Fruit fly (Drosophila melanogaster): ENCODE data around the gene Sac1.

Gene Sac1

dm6 chr3L:1275767-1276166 is 28.1 kb downstream of the Sac1 start, which contains the start of gene CG32333 (continued):
- TF ChIP-seq pzg (GFP tag; optimal IDR thresholded peaks at IDR 0.05) (no peak), CG12659 (GFP tag; optimal IDR thresholded peaks at IDR 0.05) (no peak), Jarid2 (GFP tag; optimal IDR thresholded peaks at IDR 0.05) (peak; percentile 45), CG11093 (GFP tag; IDR thresholded peaks at IDR 0.05) (no peak), nom (GFP tag; optimal IDR thresholded peaks at IDR 0.05) (no peak), CG3995 (GFP tag; optimal IDR thresholded peaks at IDR 0.05) (no peak), Sox102F (GFP tag; optimal IDR thresholded peaks at IDR 0.05) (no peak), CG2875 (GFP tag; optimal IDR thresholded peaks at IDR 0.05) (no peak), wek (GFP tag; optimal IDR thresholded peaks at IDR 0.05) (no peak), lilli (GFP tag; optimal IDR thresholded peaks at IDR 0.05) (no peak), HLH4C (GFP tag; IDR thresholded peaks at IDR 0.05; ENCODE audit: partially characterized antibody) (0 out of 3 replicates have a peak, but pooled peaks have one; percentile 15)

dm6 chr3L:1277937-1278336 is 30.3 kb downstream of the Sac1 start:
- TF ChIP-seq ab (GFP tag; optimal IDR thresholded peaks at IDR 0.05): no peak
- TF ChIP-seq CG14667 (GFP tag; IDR thresholded peaks at IDR 0.05): no peak
- TF ChIP-seq kni (GFP tag; optimal IDR thresholded peaks at IDR 0.05): no peak
- TF ChIP-seq nerfin-2 (GFP tag; IDR thresholded peaks at IDR 0.05; ENCODE audit: partially characterized antibody): no peak
- no peak for TF ChIP-seq CG6272 (GFP tag; IDR thresholded peaks at IDR 0.05)
- no peak for TF ChIP-seq CG30020 (tag; optimal IDR thresholded peaks at IDR 0.05)
- no peak for TF ChIP-seq CG15514 (GFP tag; optimal IDR thresholded peaks at IDR 0.05)
- no peak for TF ChIP-seq psq (GFP tag; optimal IDR thresholded peaks at IDR 0.05)
- TF ChIP-seq sima (GFP tag; optimal IDR thresholded peaks at IDR 0.05): no peak

dm6 chr3L:1279685-1280084 is 32.1 kb downstream of the Sac1 start:
- TF ChIP-seq CG7839 (tag; optimal IDR thresholded peaks at IDR 0.05) (no peak), CG2120 (GFP tag; optimal IDR thresholded peaks at IDR 0.05) (peak; percentile 17), Dek (tag; optimal IDR thresholded peaks at IDR 0.05) (no peak), lmd (GFP tag; IDR thresholded peaks at IDR 0.05) (0 out of 2 replicates have a peak, but pooled peaks have one; percentile 9), Xbp1 (GFP tag; optimal IDR thresholded peaks at IDR 0.05) (no peak), pum (GFP tag; optimal IDR thresholded peaks at IDR 0.05) (no peak), Bgb (GFP tag; IDR thresholded peaks at IDR 0.05; ENCODE audit: partially characterized antibody) (no peak), Drgx (GFP tag; IDR thresholded peaks at IDR 0.05) (peak; percentile 26; the same call in 1 of the 2 replicates), dysf (GFP tag; IDR thresholded peaks at IDR 0.05) (peak; percentile 28; the same call in 1 of the 3 replicates), Asciz (GFP tag; optimal IDR thresholded peaks at IDR 0.05) (no peak), ap (GFP tag; IDR thresholded peaks at IDR 0.05) (no peak), Lpt (GFP tag; optimal IDR thresholded peaks at IDR 0.05) (no peak), CG31224 (GFP tag; IDR thresholded peaks at IDR 0.05) (no peak), sens-2 (GFP tag; IDR thresholded peaks at IDR 0.05) (no peak), CG1024 (GFP tag; IDR thresholded peaks at IDR 0.05) (no peak), CG6654 (GFP tag; optimal IDR thresholded peaks at IDR 0.05) (no peak), toy (GFP tag; IDR thresholded peaks at IDR 0.05) (no peak), usp (GFP tag; optimal IDR thresholded peaks at IDR 0.05) (no peak), Hmx (GFP tag; optimal IDR thresholded peaks at IDR 0.05) (no peak), HLH54F (GFP tag; optimal IDR thresholded peaks at IDR 0.05) (no peak), CG11560 (tag; IDR thresholded peaks at IDR 0.05) (no peak), NfI (GFP tag; optimal IDR thresholded peaks at IDR 0.05) (no peak), CG16779 (GFP tag; IDR thresholded peaks at IDR 0.05) (no peak), B-H1 (GFP tag; IDR thresholded peaks at IDR 0.05) (no peak), ewg (GFP tag; optimal IDR thresholded peaks at IDR 0.05) (no peak), CG13123 (GFP tag; optimal IDR thresholded peaks at IDR 0.05) (no peak), ara (GFP tag; IDR thresholded peaks at IDR 0.05) (no peak), bsh (GFP tag; optimal IDR thresholded peaks at IDR 0.05) (no peak), CG11093 (GFP tag; IDR thresholded peaks at IDR 0.05) (no peak), zfh2 (GFP tag; optimal IDR thresholded peaks at IDR 0.05) (no peak), Usf (GFP tag; optimal IDR thresholded peaks at IDR 0.05) (no peak)

Measured in whole organism, embryonic.